Worm (Caenorhabditis elegans): ENCODE data around the gene pgph-3.

ce11 chrV:5760132-5760531 is 3.5 kb downstream of the pgph-3 start, which contains the start of gene C53A3.1:
- TF ChIP-seq pros-1 (tag; optimal IDR thresholded peaks at IDR 0.05): no peak
- no peak for TF ChIP-seq lin-11 (tag; optimal IDR thresholded peaks at IDR 0.05)

All from whole organism, late embryonic.